Worm (Caenorhabditis elegans): Measurements from ENCODE around the gene npp-21.
A peak's percentile ranks its signal among the peaks of the same experiment; 100 is the strongest.

The npp-21 gene

ce11 chrII:7599357-7599756, at the start of gene npp-21:
Gene npp-21 (plus strand): TSS chrII:7599657.
- no peak for TF ChIP-seq nhr-47 (tag; optimal IDR thresholded peaks at IDR 0.05)
- no peak for TF ChIP-seq ama-1 (optimal IDR thresholded peaks at IDR 0.05)
- no peak for TF ChIP-seq skn-1 (tag; optimal IDR thresholded peaks at IDR 0.05)
- no peak for TF ChIP-seq irx-1 (tag; optimal IDR thresholded peaks at IDR 0.05)
- no peak for TF ChIP-seq rnt-1 (tag; optimal IDR thresholded peaks at IDR 0.05)
- no peak for TF ChIP-seq vab-15 (tag; optimal IDR thresholded peaks at IDR 0.05)
- no peak for TF ChIP-seq mdl-1 (tag; optimal IDR thresholded peaks at IDR 0.05)
- TF ChIP-seq mef-2 (tag; optimal IDR thresholded peaks at IDR 0.05): no peak

ce11 chrII:7553806-7554205, 45.7 kb upstream of the npp-21 start, which contains the start of gene ZK1290.10:
Gene ZK1290.10 (minus strand): TSS chrII:7553906.
- TF ChIP-seq ceh-8 (GFP tag; optimal IDR thresholded peaks at IDR 0.05) (no peak), efl-1 (optimal IDR thresholded peaks at IDR 0.05) (no peak), efl-1 (GFP tag; optimal IDR thresholded peaks at IDR 0.05 in 1 of 2) (no peak), sup-37 (GFP tag; optimal IDR thresholded peaks at IDR 0.05) (no peak), lin-14 (GFP tag; optimal IDR thresholded peaks at IDR 0.05) (no peak), sptf-1 (tag; optimal IDR thresholded peaks at IDR 0.05) (no peak), ceh-88 (GFP tag; IDR thresholded peaks at IDR 0.05) (no peak), tlp-1 (tag; optimal IDR thresholded peaks at IDR 0.05) (no peak), mep-1 (tag; optimal IDR thresholded peaks at IDR 0.05) (no peak), ceh-63 (GFP tag; optimal IDR thresholded peaks at IDR 0.05) (no peak), F16B12.6 (tag; optimal IDR thresholded peaks at IDR 0.05) (no peak), ztf-11 (tag; optimal IDR thresholded peaks at IDR 0.05) (no peak), isw-1 (GFP tag; IDR thresholded peaks at IDR 0.05) (no peak), aha-1 (tag; optimal IDR thresholded peaks at IDR 0.05) (no peak), lir-3 (tag; optimal IDR thresholded peaks at IDR 0.05; ENCODE audit: poor library complexity) (no peak), pax-3 (tag; optimal IDR thresholded peaks at IDR 0.05) (no peak), nhr-85 (tag) (no peak), fos-1 (tag; optimal IDR thresholded peaks at IDR 0.05) (no peak)

ce11 chrII:7554716-7555247, 44.7 kb upstream of the npp-21 start:
- TF ChIP-seq lin-14 (GFP tag; optimal IDR thresholded peaks at IDR 0.05) (peak; percentile 70), nhr-76 (tag; optimal IDR thresholded peaks at IDR 0.05) (no peak), nhr-20 (tag; optimal IDR thresholded peaks at IDR 0.05) (peak; percentile 58), nhr-85 (tag) (peak; percentile 53), ztf-11 (tag; optimal IDR thresholded peaks at IDR 0.05) (no peak), nhr-19 (GFP tag; conservative IDR thresholded peaks at IDR 0.05) (peak; percentile 27; the same call in 1 of the 2 replicates), blmp-1 (tag; optimal IDR thresholded peaks at IDR 0.05) (peak; percentile 36), pax-3 (tag; optimal IDR thresholded peaks at IDR 0.05) (no peak), mdl-1 (tag; optimal IDR thresholded peaks at IDR 0.05) (peak in 1 of 2 experiments; percentile 39), elt-3 (tag; optimal IDR thresholded peaks at IDR 0.05) (peak in 1 of 6 experiments; percentile 32), snu-23 (GFP tag; optimal IDR thresholded peaks at IDR 0.05) (peak; percentile 33), ceh-63 (GFP tag; optimal IDR thresholded peaks at IDR 0.05) (no peak), ets-5 (GFP tag; IDR thresholded peaks at IDR 0.05) (no peak), nhr-90 (tag; optimal IDR thresholded peaks at IDR 0.05; ENCODE audit: poor library complexity) (peak; percentile 37), nhr-71 (tag; optimal IDR thresholded peaks at IDR 0.05) (peak; percentile 45), jun-1 (tag; optimal IDR thresholded peaks at IDR 0.05) (no peak), mep-1 (tag; optimal IDR thresholded peaks at IDR 0.05) (peak; percentile 0), ceh-82 (tag; optimal IDR thresholded peaks at IDR 0.05) (no peak), pqm-1 (tag; optimal IDR thresholded peaks at IDR 0.05) (peak; percentile 32), mef-2 (tag; optimal IDR thresholded peaks at IDR 0.05) (no peak), elt-2 (tag; optimal IDR thresholded peaks at IDR 0.05) (peak; percentile 94), C16A3.4 (tag; optimal IDR thresholded peaks at IDR 0.05) (no peak), lin-39 (tag; optimal IDR thresholded peaks at IDR 0.05) (no peak), skn-1 (tag; optimal IDR thresholded peaks at IDR 0.05) (peak; percentile 2), lin-35 (GFP tag; optimal IDR thresholded peaks at IDR 0.05) (peak in 1 of 2 experiments; percentile 64)
